Fruit fly (Drosophila melanogaster) whole organism, prepupa: ENCODE results near the gene Amacr.

Experiments
- CG10631 ChIP-seq: fragments of 200-800 bp; sonication (Bioruptor generic); optimal IDR thresholded peaks from 2 replicates; lab custom pipeline; 2016; ENCODE audit warnings: missing biosample characterization, missing genetic modification characterization
- CG10669 ChIP-seq: fragments of 200-800 bp; sonication (Bioruptor generic); optimal IDR thresholded peaks from 3 replicates; lab custom pipeline; 2018; ENCODE audit warnings: missing biosample characterization, mild to moderate bottlenecking, missing genetic modification characterization, moderate library complexity
- CG11762 ChIP-seq: fragments of 200-800 bp; sonication (Bioruptor generic); optimal IDR thresholded peaks from 3 replicates; lab custom pipeline; 2016; ENCODE audit warnings: missing biosample characterization, missing genetic modification characterization; ENCODE audit not compliant: insufficient read depth
- CG11902 ChIP-seq: fragments of 200-800 bp; sonication (Bioruptor generic); optimal IDR thresholded peaks from 3 replicates; lab custom pipeline; 2016; ENCODE audit warnings: missing biosample characterization, missing genetic modification characterization
- CG15336 ChIP-seq: fragments of 200-800 bp; sonication (Bioruptor generic); IDR thresholded peaks from 2 replicates; pipeline ENCODE4 v1.3.6; 2022; ENCODE audit warnings: missing biosample characterization, missing genetic modification characterization
- CG1621 ChIP-seq: fragments of 200-800 bp; sonication (Bioruptor generic); optimal IDR thresholded peaks from 3 replicates; lab custom pipeline; 2018; ENCODE audit warnings: missing biosample characterization, mild to moderate bottlenecking, missing genetic modification characterization
- CG3032 ChIP-seq: fragments of 200-800 bp; optimal IDR thresholded peaks from 2 replicates; lab custom pipeline; 2019; ENCODE audit warnings: missing biosample characterization, mild to moderate bottlenecking, missing genetic modification characterization, moderate library complexity
- CG31627 ChIP-seq: fragments of 200-800 bp; sonication (Bioruptor generic); optimal IDR thresholded peaks from 3 replicates; lab custom pipeline; 2016; ENCODE audit warnings: missing biosample characterization, missing genetic modification characterization
- CG32006 ChIP-seq: fragments of 200-800 bp; sonication (Bioruptor generic); optimal IDR thresholded peaks from 3 replicates; lab custom pipeline; 2017; ENCODE audit warnings: missing biosample characterization, mild to moderate bottlenecking, missing genetic modification characterization
- CG34406 ChIP-seq: fragments of 200-800 bp; sonication (Bioruptor generic); optimal IDR thresholded peaks from 3 replicates; lab custom pipeline; 2016; ENCODE audit warnings: missing biosample characterization, missing genetic modification characterization
- CG3919 ChIP-seq: fragments of 200-800 bp; sonication (Bioruptor generic); optimal IDR thresholded peaks from 3 replicates; lab custom pipeline; 2016; ENCODE audit warnings: missing biosample characterization, missing genetic modification characterization
- CG4318 ChIP-seq: fragments of 200-800 bp; sonication (Bioruptor generic); optimal IDR thresholded peaks from 3 replicates; lab custom pipeline; 2017; ENCODE audit warnings: missing biosample characterization, mild to moderate bottlenecking, missing genetic modification characterization
- CG6163 ChIP-seq: fragments of 200-800 bp; sonication (Bioruptor generic); IDR thresholded peaks from 3 replicates; pipeline ENCODE4 v1.3.6; 2022; ENCODE audit warnings: missing biosample characterization, missing genetic modification characterization
- CG6276 ChIP-seq: fragments of 200-800 bp; sonication (Bioruptor generic); optimal IDR thresholded peaks from 2 replicates; lab custom pipeline; 2017; ENCODE audit warnings: missing biosample characterization, mild to moderate bottlenecking, missing genetic modification characterization
- CG6792 ChIP-seq: fragments of 200-800 bp; sonication (Bioruptor generic); optimal IDR thresholded peaks from 3 replicates; lab custom pipeline; 2016; ENCODE audit warnings: missing biosample characterization, missing genetic modification characterization
- CG6854 ChIP-seq: fragments of 200-800 bp; sonication (Bioruptor generic); optimal IDR thresholded peaks from 2 replicates; lab custom pipeline; 2017; ENCODE audit warnings: missing biosample characterization, mild to moderate bottlenecking, missing genetic modification characterization
- CG8119 ChIP-seq: fragments of 200-800 bp; sonication (Bioruptor generic); IDR thresholded peaks from 3 replicates; pipeline ENCODE4 v1.3.6; 2022; ENCODE audit warnings: missing biosample characterization, missing genetic modification characterization
- CG8319 ChIP-seq: fragments of 200-800 bp; sonication (Bioruptor generic); optimal IDR thresholded peaks from 3 replicates; lab custom pipeline; 2016; ENCODE audit warnings: missing biosample characterization, missing genetic modification characterization
- CG8632 ChIP-seq: fragments of 200-800 bp; sonication (Bioruptor generic); optimal IDR thresholded peaks from 3 replicates; lab custom pipeline; 2016; ENCODE audit warnings: missing biosample characterization, missing genetic modification characterization
- CG9139 ChIP-seq: fragments of 200-800 bp; sonication (Bioruptor generic); optimal IDR thresholded peaks from 3 replicates; lab custom pipeline; 2017; ENCODE audit warnings: missing biosample characterization, mild to moderate bottlenecking, missing genetic modification characterization
- Eip78C ChIP-seq: fragments of 200-800 bp; sonication (Bioruptor generic); peaks from one replicate; lab custom pipeline; 2016; ENCODE audit warnings: missing biosample characterization, missing genetic modification characterization
- Eip93F ChIP-seq: fragments of 200-800 bp; sonication (Bioruptor generic); optimal IDR thresholded peaks from 2 replicates; lab custom pipeline; 2016; ENCODE audit warnings: missing biosample characterization, mild to moderate bottlenecking, missing genetic modification characterization
- Ets21C ChIP-seq: fragments of 200-800 bp; sonication (Bioruptor generic); optimal IDR thresholded peaks from 3 replicates; lab custom pipeline; 2016; ENCODE audit warnings: missing biosample characterization, missing genetic modification characterization
- Ets96B ChIP-seq: fragments of 200-800 bp; optimal IDR thresholded peaks from 2 replicates; lab custom pipeline; 2019; ENCODE audit warnings: missing biosample characterization, mild to moderate bottlenecking, missing genetic modification characterization, moderate library complexity
- Gug ChIP-seq: fragments of 200-800 bp; sonication (Bioruptor generic); IDR thresholded peaks from 2 replicates; pipeline ENCODE4 v1.3.6; 2022; ENCODE audit warnings: missing biosample characterization, missing genetic modification characterization
- Hr38 ChIP-seq: sonication (Bioruptor generic); optimal IDR thresholded peaks from 2 replicates; lab custom pipeline; 2016; ENCODE audit warnings: missing biosample characterization, missing genetic modification characterization
- Hr39 ChIP-seq: fragments of 200-800 bp; sonication (Bioruptor generic); optimal IDR thresholded peaks from 2 replicates; lab custom pipeline; 2016; ENCODE audit warnings: missing biosample characterization, missing genetic modification characterization
- Hr4 ChIP-seq: fragments of 200-800 bp; sonication (Bioruptor generic); optimal IDR thresholded peaks from 3 replicates; lab custom pipeline; 2016; ENCODE audit warnings: missing biosample characterization, missing genetic modification characterization
- Lpt ChIP-seq: fragments of 200-800 bp; sonication (Bioruptor generic); optimal IDR thresholded peaks from 3 replicates; lab custom pipeline; 2016; ENCODE audit warnings: missing biosample characterization, missing genetic modification characterization
- Met ChIP-seq: fragments of 200-800 bp; sonication (Bioruptor generic); optimal IDR thresholded peaks from 3 replicates; lab custom pipeline; 2016; ENCODE audit warnings: missing biosample characterization, missing genetic modification characterization
- OdsH ChIP-seq: fragments of 200-800 bp; sonication (Bioruptor generic); optimal IDR thresholded peaks from 3 replicates; lab custom pipeline; 2016; ENCODE audit warnings: missing biosample characterization, missing genetic modification characterization
- Smox ChIP-seq: fragments of 200-800 bp; sonication (Bioruptor generic); optimal IDR thresholded peaks from 3 replicates; lab custom pipeline; 2016; ENCODE audit warnings: missing biosample characterization, missing genetic modification characterization
- Sox102F ChIP-seq: fragments of 200-800 bp; sonication (Bioruptor generic); optimal IDR thresholded peaks from 2 replicates; lab custom pipeline; 2016; ENCODE audit warnings: missing biosample characterization, mild to moderate bottlenecking, missing genetic modification characterization
- Sox14 ChIP-seq: fragments of 200-800 bp; sonication (Bioruptor generic); optimal IDR thresholded peaks from 3 replicates; lab custom pipeline; 2016; ENCODE audit warnings: missing biosample characterization, missing genetic modification characterization
- Sox15 ChIP-seq: fragments of 200-800 bp; sonication (Bioruptor generic); optimal IDR thresholded peaks from 3 replicates; lab custom pipeline; 2016; ENCODE audit warnings: missing biosample characterization, missing genetic modification characterization
- achi ChIP-seq: fragments of 200-800 bp; sonication (Bioruptor generic); optimal IDR thresholded peaks from 3 replicates; lab custom pipeline; 2016; ENCODE audit warnings: missing biosample characterization, missing genetic modification characterization
- cyc ChIP-seq: fragments of 200-800 bp; sonication (Bioruptor generic); optimal IDR thresholded peaks from 3 replicates; lab custom pipeline; 2016; ENCODE audit warnings: missing biosample characterization, missing genetic modification characterization
- dac ChIP-seq: fragments of 200-800 bp; sonication (Bioruptor generic); optimal IDR thresholded peaks from 2 replicates; lab custom pipeline; 2017; ENCODE audit warnings: missing biosample characterization, mild to moderate bottlenecking, missing genetic modification characterization
- eg ChIP-seq: fragments of 200-800 bp; sonication (Bioruptor generic); IDR thresholded peaks from 3 replicates; pipeline ENCODE4 v1.3.6; 2022; ENCODE audit warnings: missing biosample characterization, missing genetic modification characterization
- esn ChIP-seq: fragments of 200-800 bp; sonication (Bioruptor generic); optimal IDR thresholded peaks from 2 replicates; lab custom pipeline; 2016; ENCODE audit warnings: missing biosample characterization, mild to moderate bottlenecking, missing genetic modification characterization, moderate library complexity
- fd59A ChIP-seq: fragments of 200-800 bp; sonication (Bioruptor generic); optimal IDR thresholded peaks from 2 replicates; lab custom pipeline; 2017; ENCODE audit warnings: missing biosample characterization, mild to moderate bottlenecking, missing genetic modification characterization, missing genetic modification reagents
- fd85E ChIP-seq: fragments of 200-800 bp; sonication (Bioruptor generic); optimal IDR thresholded peaks from 3 replicates; lab custom pipeline; 2016; ENCODE audit warnings: missing biosample characterization, missing genetic modification characterization
- fkh ChIP-seq: fragments of 200-800 bp; sonication (Bioruptor generic); optimal IDR thresholded peaks from 3 replicates; lab custom pipeline; 2017; ENCODE audit warnings: missing biosample characterization, mild to moderate bottlenecking, missing genetic modification characterization, moderate library complexity
- lz ChIP-seq: fragments of 200-800 bp; sonication (Bioruptor generic); optimal IDR thresholded peaks from 3 replicates; lab custom pipeline; 2016; ENCODE audit warnings: missing biosample characterization, missing genetic modification characterization
- net ChIP-seq: fragments of 200-800 bp; sonication (Bioruptor generic); optimal IDR thresholded peaks from 3 replicates; lab custom pipeline; 2016; ENCODE audit warnings: missing biosample characterization, missing genetic modification characterization
- pdm3 ChIP-seq: fragments of 200-800 bp; sonication (Bioruptor generic); optimal IDR thresholded peaks from 3 replicates; lab custom pipeline; 2016; ENCODE audit warnings: missing biosample characterization, missing genetic modification characterization
- salr ChIP-seq, 2 experiments: fragments of 200-800 bp; sonication (Bioruptor generic); optimal IDR thresholded peaks; 3 replicates each; lab custom pipeline; 2016 to 2018; ENCODE audit warnings: missing biosample characterization in 2 of 2, missing genetic modification characterization in 2 of 2, mild to moderate bottlenecking in 1 of 2
- spab ChIP-seq: fragments of 200-800 bp; sonication (Bioruptor generic); optimal IDR thresholded peaks from 2 replicates; lab custom pipeline; 2017; ENCODE audit warnings: missing biosample characterization, mild to moderate bottlenecking, missing genetic modification characterization, missing genetic modification reagents
- ss ChIP-seq, 2 experiments: fragments of 200-800 bp; sonication (Bioruptor generic); optimal IDR thresholded peaks; 2 replicates in 1 of 2; 3 replicates in 1 of 2; lab custom pipeline; 2017 to 2018; ENCODE audit warnings: mild to moderate bottlenecking in 2 of 2, missing biosample characterization in 2 of 2, missing genetic modification characterization in 2 of 2, moderate library complexity in 1 of 2
- svp ChIP-seq: fragments of 200-800 bp; sonication (Bioruptor generic); peaks from one replicate; lab custom pipeline; 2016; ENCODE audit warnings: missing biosample characterization, missing genetic modification characterization
- vri ChIP-seq: fragments of 200-800 bp; sonication (Bioruptor generic); optimal IDR thresholded peaks from 3 replicates; lab custom pipeline; 2016; ENCODE audit warnings: missing biosample characterization, mild to moderate bottlenecking, missing genetic modification characterization

Gene Amacr

dm6 chr2L:20716712-20717111, 35.4 kb downstream of the Amacr start (continued):
- TF ChIP-seq achi, result peak; percentile 2

dm6 chr2L:20716077-20716476, 36.1 kb downstream of the Amacr start:
- TF ChIP-seq Smox (no peak), Gug (GFP tag; lab: Robert Waterston, UW) (no peak), Sox102F (peak; percentile 78), CG10669 (GFP tag; lab: Kevin White, UChicago) (no peak), CG3919 (GFP tag; lab: Kevin White, UChicago) (peak; percentile 53), CG3032 (tag; lab: Kevin White, UChicago) (peak; percentile 4), Lpt (peak; percentile 55), Sox15 (GFP tag; lab: Kevin White, UChicago) (no peak), CG8119 (peak; percentile 56; the same call in 2 of the 3 replicates), Ets96B (tag; lab: Kevin White, UChicago) (peak; percentile 41), fkh (GFP tag; lab: Kevin White, UChicago) (no peak), CG15336 (GFP tag; lab: Robert Waterston, UW) (peak; percentile 58), spab (GFP tag; lab: Kevin White, UChicago) (peak; percentile 17), CG6276 (GFP tag; lab: Kevin White, UChicago) (peak; percentile 68), CG10631 (GFP tag; lab: Kevin White, UChicago) (no peak), CG8319 (GFP tag; lab: Kevin White, UChicago) (no peak), eg (GFP tag; lab: Robert Waterston, UW) (peak; percentile 33; the same call in 2 of the 3 replicates), ss (GFP tag; optimal IDR thresholded peaks at IDR 0.05; lab: Kevin White, UChicago) (peak; percentile 62 to 63), CG6854 (GFP tag; lab: Kevin White, UChicago) (peak; percentile 95), CG11762 (GFP tag; lab: Kevin White, UChicago) (peak; percentile 11), dac (no peak), cyc (GFP tag; lab: Kevin White, UChicago) (peak; percentile 6), CG34406 (peak; percentile 49), vri (GFP tag; lab: Kevin White, UChicago) (no peak), CG32006 (GFP tag; lab: Kevin White, UChicago) (peak; percentile 35), CG1621 (tag; lab: Kevin White, UChicago) (peak; percentile 83), CG6792 (GFP tag; lab: Kevin White, UChicago) (peak; percentile 38), CG31627 (GFP tag; lab: Kevin White, UChicago) (no peak), fd59A (GFP tag; lab: Kevin White, UChicago) (no peak), lz (peak; percentile 46), Hr38 (GFP tag; lab: Kevin White, UChicago) (no peak), Met (GFP tag; lab: Kevin White, UChicago) (peak; percentile 61), OdsH (GFP tag; lab: Kevin White, UChicago) (peak; percentile 43), esn (GFP tag; lab: Kevin White, UChicago) (no peak), CG6163 (peak; percentile 59), CG11902 (GFP tag; lab: Kevin White, UChicago) (no peak), CG9139 (GFP tag; lab: Kevin White, UChicago) (peak; percentile 67), svp (GFP tag; lab: Kevin White, UChicago) (peak; percentile 84), Hr4 (no peak), CG4318 (GFP tag; lab: Kevin White, UChicago) (no peak), Ets21C (GFP tag; lab: Kevin White, UChicago) (no peak), Sox14 (GFP tag; lab: Kevin White, UChicago) (peak; percentile 49), net (GFP tag; lab: Kevin White, UChicago) (peak; percentile 67), salr (GFP tag; optimal IDR thresholded peaks at IDR 0.05; lab: Kevin White, UChicago) (peak in 1 of 2 experiments; percentile 2), CG8632 (GFP tag; lab: Kevin White, UChicago) (no peak), Hr39 (GFP tag; lab: Kevin White, UChicago) (no peak), Eip78C (GFP tag; lab: Kevin White, UChicago) (peak; percentile 92), Eip93F (no peak), pdm3 (GFP tag; lab: Kevin White, UChicago) (peak; percentile 23), fd85E (peak; percentile 29), achi (peak; percentile 48)
